Fruit fly (Drosophila melanogaster): ENCODE results near the gene Sry-beta.

The Sry-beta gene

dm6 chr3R:30037630-30038029, 1.9 kb upstream of the Sry-beta start, which contains the start of gene ocn:
Gene ocn, minus strand, starts transcription at chr3R:30037730.
- TF ChIP-seq Doc3 (GFP tag; IDR thresholded peaks at IDR 0.05; ENCODE audit: partially characterized antibody) (0 out of 3 replicates have a peak, but pooled peaks have one; percentile 6), az2 (GFP tag; optimal IDR thresholded peaks at IDR 0.05) (no peak)

dm6 chr3R:30038628-30039027, 891 bp upstream of the Sry-beta start, which contains the start of gene janB:
Gene janB, minus strand, starts transcription at chr3R:30038728.
- no peak for TF ChIP-seq CG2116 (GFP tag; optimal IDR thresholded peaks at IDR 0.05)
- TF ChIP-seq jigr1 (GFP tag; IDR thresholded peaks at IDR 0.05) = no peak
- no peak for TF ChIP-seq Hr78 (GFP tag; optimal IDR thresholded peaks at IDR 0.05)
- no peak for TF ChIP-seq bcd (GFP tag; optimal IDR thresholded peaks at IDR 0.05)
- no peak for TF ChIP-seq lola (GFP tag; optimal IDR thresholded peaks at IDR 0.05)
- no peak for TF ChIP-seq CG5953 (GFP tag; IDR thresholded peaks at IDR 0.05)
- TF ChIP-seq Hr51 (GFP tag; optimal IDR thresholded peaks at IDR 0.05) = no peak
- TF ChIP-seq Atf6 (GFP tag; IDR thresholded peaks at IDR 0.05) = no peak
- TF ChIP-seq PHDP (tag; optimal IDR thresholded peaks at IDR 0.05) = no peak
- no peak for TF ChIP-seq Mad (GFP tag; optimal IDR thresholded peaks at IDR 0.05)
- TF ChIP-seq Drgx (GFP tag; IDR thresholded peaks at IDR 0.05) = no peak
- no peak for TF ChIP-seq Xrp1 (GFP tag; IDR thresholded peaks at IDR 0.05)
- no peak for TF ChIP-seq CG17359 (tag; optimal IDR thresholded peaks at IDR 0.05)
- no peak for TF ChIP-seq tgo (GFP tag; IDR thresholded peaks at IDR 0.05)
- TF ChIP-seq corto (GFP tag; optimal IDR thresholded peaks at IDR 0.05) = no peak
- TF ChIP-seq wek (GFP tag; optimal IDR thresholded peaks at IDR 0.05) = no peak

dm6 chr3R:30040879-30041278, 1.4 kb downstream of the Sry-beta start:
- TF ChIP-seq Med (GFP tag) (peak; percentile 58), cad (GFP tag; optimal IDR thresholded peaks at IDR 0.05) (peak; percentile 85), zen (tag; optimal IDR thresholded peaks at IDR 0.05) (peak; percentile 73), Trl (optimal IDR thresholded peaks at IDR 0.05) (no peak), Trl (GFP tag; optimal IDR thresholded peaks at IDR 0.05) (no peak), CG15479 (GFP tag; optimal IDR thresholded peaks at IDR 0.05) (no peak), ind (GFP tag; optimal IDR thresholded peaks at IDR 0.05) (no peak), Sox100B (GFP tag; optimal IDR thresholded peaks at IDR 0.05) (no peak)

- TF ChIP-seq zen2 (GFP tag; IDR thresholded peaks at IDR 0.05; ENCODE audit: partially characterized antibody) (no peak; the same call in 2 of the 3 replicates), CG4424 (GFP tag; optimal IDR thresholded peaks at IDR 0.05) (peak; percentile 85), CG4707 (GFP tag; optimal IDR thresholded peaks at IDR 0.05) (peak; percentile 31), ken (GFP tag; IDR thresholded peaks at IDR 0.05) (peak; percentile 88), Jarid2 (GFP tag; optimal IDR thresholded peaks at IDR 0.05) (no peak), Drgx (GFP tag; IDR thresholded peaks at IDR 0.05) (peak; percentile 55; the same call in 1 of the 2 replicates), CG12236 (GFP tag; optimal IDR thresholded peaks at IDR 0.05) (peak; percentile 18), CG11085 (GFP tag; IDR thresholded peaks at IDR 0.05) (peak; percentile 84), sqz (GFP tag; optimal IDR thresholded peaks at IDR 0.05) (no peak), Pdp1 (GFP tag; optimal IDR thresholded peaks at IDR 0.05) (peak; percentile 85 to 96), D (optimal IDR thresholded peaks at IDR 0.05) (no peak), D (GFP tag; optimal IDR thresholded peaks at IDR 0.05) (peak; percentile 37), z (GFP tag; IDR thresholded peaks at IDR 0.05) (no peak), run (tag; optimal IDR thresholded peaks at IDR 0.05) (no peak), CG12299 (tag; optimal IDR thresholded peaks at IDR 0.05) (peak; percentile 32), insv (GFP tag; optimal IDR thresholded peaks at IDR 0.05) (peak in 1 of 2 experiments; percentile 46), fd96Cb (tag; optimal IDR thresholded peaks at IDR 0.05) (peak; percentile 46), bowl (GFP tag; IDR thresholded peaks at IDR 0.05) (0 out of 2 replicates have a peak, but pooled peaks have one; percentile 25), nmo (GFP tag; optimal IDR thresholded peaks at IDR 0.05) (peak; percentile 81), phol (tag; optimal IDR thresholded peaks at IDR 0.05) (peak; percentile 85), CG15011 (GFP tag; optimal IDR thresholded peaks at IDR 0.05) (no peak)
Observed at dm6 chr3R:30043139-30043744, 3.7 kb downstream of the Sry-beta start, which contains the start of gene Sry-delta. Gene Sry-delta, plus strand, starts transcription at chr3R:30043341.

All from whole organism, embryonic.